Worm (Caenorhabditis elegans): ENCODE measurements around the gene fbxb-46.

DNA sequence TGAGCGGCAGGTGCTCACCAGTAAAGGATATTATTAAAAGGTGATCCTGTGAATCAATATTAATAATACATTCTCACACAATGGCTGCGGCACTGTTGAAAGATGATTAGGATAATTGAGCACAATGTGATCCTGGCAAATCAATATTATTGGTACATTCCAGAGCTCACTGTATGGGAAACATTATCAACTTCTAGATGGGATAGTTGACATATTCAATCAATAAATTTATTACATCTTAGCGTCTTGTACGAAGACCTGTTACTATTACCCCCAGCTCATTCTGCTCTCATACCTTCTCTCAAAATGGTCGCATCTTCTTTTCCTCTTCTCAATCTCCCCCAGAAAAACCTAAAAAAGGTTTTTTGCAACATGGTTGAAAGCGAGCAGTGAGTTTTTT, 2.7 kb downstream of the fbxb-46 start, which contains the start of gene fbxb-49:
- TF ChIP-seq blmp-1 (tag; optimal IDR thresholded peaks at IDR 0.05) (no peak), nhr-12 (tag; optimal IDR thresholded peaks at IDR 0.05) (no peak), mdl-1 (tag; optimal IDR thresholded peaks at IDR 0.05) (no peak), nhr-20 (tag; optimal IDR thresholded peaks at IDR 0.05) (no peak), skn-1 (tag; optimal IDR thresholded peaks at IDR 0.05) (no peak), nhr-237 (tag; optimal IDR thresholded peaks at IDR 0.05) (no peak), ztf-11 (tag; optimal IDR thresholded peaks at IDR 0.05) (no peak)
